Fruit fly (Drosophila melanogaster) whole organism, embryonic: ENCODE results near the gene Cubn.

Source experiments
- Adf1 ChIP-seq: fragments of 200-800 bp; sonication (Bioruptor generic); IDR thresholded peaks from 2 replicates; pipeline ENCODE4 v1.3.6; 2022; ENCODE audit warnings: missing biosample characterization, missing genetic modification characterization
- CG10274 ChIP-seq: fragments of 200-800 bp; sonication (Bioruptor generic); optimal IDR thresholded peaks from 3 replicates; lab custom pipeline; 2017; ENCODE audit warnings: missing biosample characterization, mild to moderate bottlenecking, missing genetic modification characterization
- CG10321 ChIP-seq: fragments of 200-800 bp; sonication (Bioruptor generic); IDR thresholded peaks from 2 replicates; pipeline ENCODE4 v1.3.6; 2022; ENCODE audit warnings: missing biosample characterization, missing genetic modification characterization
- CG10543 ChIP-seq: fragments of 200-800 bp; sonication (Bioruptor generic); optimal IDR thresholded peaks from 3 replicates; lab custom pipeline; 2017; ENCODE audit warnings: missing biosample characterization, mild to moderate bottlenecking, missing genetic modification characterization, moderate library complexity
- CG11093 ChIP-seq: fragments of 200-800 bp; sonication (Bioruptor generic); IDR thresholded peaks from 3 replicates; pipeline ENCODE4 v1.3.6; 2022; ENCODE audit warnings: missing biosample characterization, missing genetic modification characterization
- CG12299 ChIP-seq: fragments of 200-800 bp; sonication (Bioruptor generic); optimal IDR thresholded peaks from 2 replicates; lab custom pipeline; 2018; ENCODE audit warnings: missing biosample characterization, mild to moderate bottlenecking, missing genetic modification characterization
- CG12769 ChIP-seq: fragments of 200-800 bp; sonication (Bioruptor generic); optimal IDR thresholded peaks from 2 replicates; lab custom pipeline; 2019; ENCODE audit warnings: missing biosample characterization, mild to moderate bottlenecking, missing genetic modification characterization, moderate library complexity
- CG13424 ChIP-seq: fragments of 200-800 bp; sonication (Bioruptor generic); optimal IDR thresholded peaks from 2 replicates; lab custom pipeline; 2019; ENCODE audit warnings: missing biosample characterization, mild to moderate bottlenecking, missing genetic modification characterization, moderate library complexity
- CG15514 ChIP-seq: fragments of 200-800 bp; sonication (Bioruptor generic); optimal IDR thresholded peaks from 3 replicates; lab custom pipeline; 2017; ENCODE audit warnings: missing biosample characterization, missing genetic modification characterization, mild to moderate bottlenecking, moderate library complexity, missing genetic modification reagents
- CG1603 ChIP-seq: fragments of 200-800 bp; sonication (Bioruptor generic); optimal IDR thresholded peaks from 2 replicates; lab custom pipeline; 2019; ENCODE audit warnings: missing biosample characterization, mild to moderate bottlenecking, missing genetic modification characterization, moderate library complexity
- CG17912 ChIP-seq: fragments of 200-800 bp; sonication (Bioruptor generic); optimal IDR thresholded peaks from 2 replicates; lab custom pipeline; 2018; ENCODE audit warnings: missing biosample characterization, mild to moderate bottlenecking, missing genetic modification characterization
- CG30431 ChIP-seq: fragments of 200-800 bp; sonication (Bioruptor generic); optimal IDR thresholded peaks from 2 replicates; lab custom pipeline; 2017; ENCODE audit warnings: missing biosample characterization, missing genetic modification characterization
- CG42726 ChIP-seq: fragments of 200-800 bp; sonication (Bioruptor generic); IDR thresholded peaks from 2 replicates; pipeline ENCODE4 v1.3.6; 2022; ENCODE audit warnings: missing biosample characterization, missing genetic modification characterization; ENCODE audit not compliant: partially characterized antibody
- CG6813 ChIP-seq: fragments of 200-800 bp; sonication (Bioruptor generic); optimal IDR thresholded peaks from 2 replicates; lab custom pipeline; 2017; ENCODE audit warnings: missing biosample characterization, missing genetic modification characterization, mild to moderate bottlenecking, moderate library complexity, missing genetic modification reagents
- CG8388 ChIP-seq: fragments of 200-800 bp; sonication (Bioruptor generic); optimal IDR thresholded peaks from 2 replicates; lab custom pipeline; 2019; ENCODE audit warnings: missing biosample characterization, mild to moderate bottlenecking, missing genetic modification characterization, moderate library complexity
- CG8944 ChIP-seq: fragments of 200-800 bp; sonication (Bioruptor generic); optimal IDR thresholded peaks from 3 replicates; lab custom pipeline; 2016; ENCODE audit warnings: missing biosample characterization, missing genetic modification characterization
- CG9609 ChIP-seq: fragments of 200-800 bp; sonication (Bioruptor generic); optimal IDR thresholded peaks from 3 replicates; lab custom pipeline; 2016; ENCODE audit warnings: missing biosample characterization, missing genetic modification characterization
- D19B ChIP-seq: fragments of 200-800 bp; sonication (Bioruptor generic); optimal IDR thresholded peaks from 2 replicates; lab custom pipeline; 2017; ENCODE audit warnings: missing biosample characterization, mild to moderate bottlenecking, missing genetic modification characterization
- Dek ChIP-seq: fragments of 200-800 bp; sonication (Bioruptor generic); optimal IDR thresholded peaks from 3 replicates; lab custom pipeline; 2019; ENCODE audit warnings: missing biosample characterization, mild to moderate bottlenecking, missing genetic modification characterization, moderate library complexity
- Dip2 ChIP-seq: fragments of 200-800 bp; sonication (Bioruptor generic); IDR thresholded peaks from 2 replicates; pipeline ENCODE4 v1.3.6; 2022; ENCODE audit warnings: missing biosample characterization, missing genetic modification characterization
- Doc2 ChIP-seq: fragments of 200-800 bp; sonication (Bioruptor generic); IDR thresholded peaks from 2 replicates; pipeline ENCODE4 v1.3.6; 2022; ENCODE audit warnings: missing biosample characterization, missing genetic modification characterization
- Gsc ChIP-seq: fragments of 200-800 bp; sonication (Bioruptor generic); IDR thresholded peaks from 2 replicates; pipeline ENCODE4 v1.3.6; 2022; ENCODE audit warnings: missing biosample characterization, missing genetic modification characterization
- H2.0 ChIP-seq: fragments of 200-800 bp; sonication (Bioruptor generic); IDR thresholded peaks from 2 replicates; pipeline ENCODE4 v1.3.6; 2022; ENCODE audit warnings: missing biosample characterization, missing genetic modification characterization
- Hand ChIP-seq: fragments of 200-800 bp; sonication (Bioruptor generic); optimal IDR thresholded peaks from 2 replicates; lab custom pipeline; 2017; ENCODE audit warnings: mild to moderate bottlenecking, missing biosample characterization, missing genetic modification reagents, missing genetic modification characterization
- Hr51 ChIP-seq, 2 experiments: fragments of 200-800 bp; sonication (Bioruptor generic); optimal IDR thresholded peaks; 2 replicates in 1 of 2; 3 replicates in 1 of 2; lab custom pipeline; 2016 to 2018; ENCODE audit warnings: missing biosample characterization in 2 of 2, missing genetic modification characterization in 2 of 2, mild to moderate bottlenecking in 1 of 2, moderate library complexity in 1 of 2
- Med ChIP-seq: fragments of 200-800 bp; sonication (Bioruptor generic); peaks from one replicate; lab custom pipeline; 2016; ENCODE audit warnings: missing biosample characterization, missing genetic modification characterization, mild to moderate bottlenecking, inconsistent platforms, moderate library complexity
- NfI ChIP-seq: fragments of 200-800 bp; sonication (Bioruptor generic); optimal IDR thresholded peaks from 3 replicates; lab custom pipeline; 2018; ENCODE audit warnings: missing biosample characterization, mild to moderate bottlenecking, missing genetic modification characterization, moderate library complexity
- Ptx1 ChIP-seq: fragments of 200-800 bp; sonication (Bioruptor generic); IDR thresholded peaks from 2 replicates; pipeline ENCODE4 v1.3.6; 2022; ENCODE audit warnings: missing biosample characterization, missing genetic modification characterization
- Sin3A ChIP-seq: fragments of >200 bp; optimal IDR thresholded peaks from 2 replicates; lab custom pipeline; 2018
- Sox102F ChIP-seq: fragments of 200-800 bp; sonication (Bioruptor generic); optimal IDR thresholded peaks from 2 replicates; lab custom pipeline; 2018; ENCODE audit warnings: missing biosample characterization, mild to moderate bottlenecking, missing genetic modification characterization, moderate library complexity
- bcd ChIP-seq: fragments of 200-800 bp; sonication (Bioruptor generic); optimal IDR thresholded peaks from 2 replicates; lab custom pipeline; 2017; ENCODE audit warnings: missing biosample characterization, mild to moderate bottlenecking, missing genetic modification characterization
- chm ChIP-seq: fragments of 200-800 bp; sonication (Bioruptor generic); IDR thresholded peaks from 2 replicates; pipeline ENCODE4 v1.3.6; 2022; ENCODE audit warnings: missing biosample characterization, missing genetic modification characterization
- dysf ChIP-seq: fragments of 200-800 bp; sonication (Bioruptor generic); IDR thresholded peaks from 3 replicates; pipeline ENCODE4 v1.3.6; 2022; ENCODE audit warnings: missing biosample characterization, missing genetic modification characterization
- fd96Cb ChIP-seq: fragments of 200-800 bp; sonication (Bioruptor generic); optimal IDR thresholded peaks from 2 replicates; lab custom pipeline; 2018; ENCODE audit warnings: missing biosample characterization, mild to moderate bottlenecking, missing genetic modification characterization, moderate library complexity
- gcm2 ChIP-seq: fragments of 200-800 bp; sonication (Bioruptor generic); optimal IDR thresholded peaks from 2 replicates; lab custom pipeline; 2016; ENCODE audit warnings: missing biosample characterization, missing genetic modification characterization
- maf-S ChIP-seq: fragments of 200-800 bp; sonication (Bioruptor generic); optimal IDR thresholded peaks from 2 replicates; lab custom pipeline; 2016; ENCODE audit warnings: missing biosample characterization, missing genetic modification characterization
- pb ChIP-seq: fragments of 200-800 bp; sonication (Bioruptor generic); optimal IDR thresholded peaks from 3 replicates; lab custom pipeline; 2016; ENCODE audit warnings: missing biosample characterization, missing genetic modification characterization
- peb ChIP-seq: fragments of 200-800 bp; sonication (Bioruptor generic); IDR thresholded peaks from 2 replicates; pipeline ENCODE4 v1.3.6; 2022; ENCODE audit warnings: missing biosample characterization, missing genetic modification characterization
- phol ChIP-seq: fragments of 200-800 bp; sonication (Bioruptor generic); optimal IDR thresholded peaks from 3 replicates; lab custom pipeline; 2018; ENCODE audit warnings: missing biosample characterization, mild to moderate bottlenecking, missing genetic modification characterization, moderate library complexity
- rib ChIP-seq: fragments of 200-800 bp; sonication (Bioruptor generic); IDR thresholded peaks from 2 replicates; pipeline ENCODE4 v1.3.6; 2022; ENCODE audit warnings: missing biosample characterization, missing genetic modification characterization
- sens-2 ChIP-seq: fragments of 200-800 bp; sonication (Bioruptor generic); IDR thresholded peaks from 2 replicates; pipeline ENCODE4 v1.3.6; 2022; ENCODE audit warnings: missing biosample characterization, missing genetic modification characterization
- slou ChIP-seq: fragments of 200-800 bp; sonication (Bioruptor generic); optimal IDR thresholded peaks from 3 replicates; lab custom pipeline; 2016; ENCODE audit warnings: missing biosample characterization, missing genetic modification characterization
- sug ChIP-seq: fragments of 200-800 bp; optimal IDR thresholded peaks from 2 replicates; lab custom pipeline; 2019; ENCODE audit warnings: missing biosample characterization, mild to moderate bottlenecking, missing genetic modification characterization, moderate library complexity
- tap ChIP-seq: fragments of 200-800 bp; optimal IDR thresholded peaks from 3 replicates; lab custom pipeline; 2019; ENCODE audit warnings: missing biosample characterization, mild to moderate bottlenecking, missing genetic modification characterization, moderate library complexity
- tio ChIP-seq: fragments of 200-800 bp; sonication (Bioruptor generic); optimal IDR thresholded peaks from 2 replicates; lab custom pipeline; 2017; ENCODE audit warnings: missing biosample characterization, missing genetic modification characterization, inconsistent platforms
- zf30C ChIP-seq: fragments of 200-800 bp; sonication (Bioruptor generic); optimal IDR thresholded peaks from 3 replicates; lab custom pipeline; 2018; ENCODE audit warnings: missing biosample characterization, mild to moderate bottlenecking, missing genetic modification characterization
- zfh2 ChIP-seq: fragments of 200-800 bp; sonication (Bioruptor generic); optimal IDR thresholded peaks from 2 replicates; lab custom pipeline; 2016; ENCODE audit warnings: missing biosample characterization, missing genetic modification characterization

The Cubn gene

DNA sequence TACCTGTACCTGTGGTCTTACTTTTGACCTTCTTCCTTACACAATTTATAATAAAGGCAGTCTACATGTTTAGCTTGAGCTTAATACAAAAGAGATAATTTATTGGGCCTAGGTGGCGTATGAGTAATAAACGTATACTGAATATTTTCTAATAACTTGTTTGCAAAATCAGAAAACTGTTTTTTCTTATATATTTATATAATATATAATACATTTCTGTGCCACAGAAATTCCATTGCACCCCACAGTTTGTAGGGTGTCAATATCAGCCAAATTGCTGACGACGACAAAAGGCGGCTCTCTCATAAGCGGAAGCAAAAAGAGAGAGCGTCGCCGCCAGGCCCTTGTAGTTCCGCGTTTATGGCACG is 13.8 kb upstream of the Cubn start (continued):
- TF ChIP-seq zfh2 (GFP tag; lab: Kevin White, UChicago), result no peak
- no peak for TF ChIP-seq CG10274 (GFP tag; lab: Kevin White, UChicago)
- no peak for TF ChIP-seq CG42726 (GFP tag; lab: Robert Waterston, UW)
- no peak for TF ChIP-seq CG8944 (GFP tag; lab: Kevin White, UChicago)
- TF ChIP-seq H2.0 (GFP tag; lab: Robert Waterston, UW), result 0 out of 2 replicates have a peak, but pooled peaks have one; percentile 2
- 0 out of 2 replicates have a peak, but pooled peaks have one; percentile 20 for TF ChIP-seq Gsc

DNA sequence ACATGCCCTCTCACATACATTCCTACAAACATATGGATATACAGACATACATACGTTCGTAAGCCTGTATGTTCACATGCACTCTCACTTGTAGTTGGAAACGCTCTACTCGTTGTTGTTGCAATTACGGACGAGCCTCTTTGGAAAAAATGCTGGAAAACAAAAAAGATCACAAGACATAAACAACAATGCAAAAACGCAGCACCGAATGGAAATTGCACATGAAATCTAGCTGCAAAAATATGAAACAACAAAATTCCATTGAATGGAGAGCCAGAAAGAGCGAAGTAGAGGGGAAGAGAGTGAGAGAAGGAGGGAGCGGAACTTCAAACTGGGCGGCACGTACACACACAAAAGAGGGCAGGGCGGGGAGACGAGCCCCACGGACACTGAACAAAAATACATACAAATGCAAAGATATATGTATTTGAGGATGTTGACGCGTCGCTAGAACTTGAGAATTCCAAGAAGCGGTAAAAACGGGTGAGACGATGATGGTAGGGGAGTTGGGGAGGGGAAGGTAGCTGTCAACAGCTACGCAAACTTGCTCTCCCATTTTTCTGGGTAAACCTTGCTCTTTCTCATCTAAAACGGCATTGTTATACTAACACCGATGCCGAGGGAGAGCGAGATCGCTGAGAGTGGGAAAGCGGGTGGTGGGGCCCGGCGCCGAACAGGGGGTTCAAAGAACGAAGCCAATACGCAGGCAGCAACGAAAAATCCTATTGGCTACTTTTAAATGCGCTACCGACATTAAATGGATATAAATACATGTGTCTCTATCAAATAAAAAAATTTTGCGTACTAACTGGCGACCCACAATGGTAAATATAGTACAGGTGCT is 13.2 kb upstream of the Cubn start:
- TF ChIP-seq Sox102F (GFP tag; lab: Kevin White, UChicago) (peak; percentile 36), CG12769 (tag; lab: Kevin White, UChicago) (peak; percentile 89), CG10321 (no peak), CG1603 (tag; lab: Kevin White, UChicago) (peak; percentile 3), Sin3A (no peak), pb (GFP tag; lab: Kevin White, UChicago) (no peak), maf-S (GFP tag; lab: Kevin White, UChicago) (peak; percentile 24), CG6813 (GFP tag; lab: Kevin White, UChicago) (peak; percentile 39), dysf (GFP tag; lab: Robert Waterston, UW) (peak; percentile 73), rib (GFP tag; lab: Robert Waterston, UW) (peak; percentile 78; the same call in 1 of the 2 replicates), Med (GFP tag; lab: Kevin White, UChicago) (peak; percentile 85), Doc2 (GFP tag; lab: Robert Waterston, UW) (no peak), chm (GFP tag; lab: Robert Waterston, UW) (peak; percentile 48), CG11093 (peak; percentile 21; the same call in 1 of the 3 replicates), Dek (tag; lab: Kevin White, UChicago) (peak; percentile 58), CG12299 (no peak), peb (no peak), CG10543 (GFP tag; lab: Kevin White, UChicago) (peak; percentile 82), sug (tag; lab: Kevin White, UChicago) (peak; percentile 87), NfI (GFP tag; lab: Kevin White, UChicago) (peak; percentile 54), tap (tag; lab: Kevin White, UChicago) (peak; percentile 27), CG17912 (GFP tag; lab: Kevin White, UChicago) (no peak), tio (GFP tag; lab: Kevin White, UChicago) (no peak), D19B (GFP tag; lab: Kevin White, UChicago) (peak; percentile 40), CG9609 (GFP tag; lab: Kevin White, UChicago) (peak; percentile 24), CG8388 (GFP tag; lab: Kevin White, UChicago) (peak; percentile 31), sens-2 (GFP tag; lab: Robert Waterston, UW) (no peak), slou (GFP tag; lab: Kevin White, UChicago) (peak; percentile 22), gcm2 (GFP tag; lab: Kevin White, UChicago) (no peak), CG30431 (peak; percentile 14), Hand (GFP tag; lab: Kevin White, UChicago) (peak; percentile 12), Dip2 (GFP tag; lab: Robert Waterston, UW) (no peak), CG10274 (GFP tag; lab: Kevin White, UChicago) (peak; percentile 73), Adf1 (peak; percentile 95), zf30C (GFP tag; lab: Kevin White, UChicago) (peak; percentile 31), phol (peak; percentile 20), Hr51 (GFP tag; optimal IDR thresholded peaks at IDR 0.05; lab: Kevin White, UChicago) (peak in 1 of 2 experiments; percentile 27), CG15514 (GFP tag; lab: Kevin White, UChicago) (peak; percentile 1), CG13424 (tag; lab: Kevin White, UChicago) (peak; percentile 36), Ptx1 (GFP tag; lab: Robert Waterston, UW) (peak; percentile 56), bcd (GFP tag; lab: Kevin White, UChicago) (peak; percentile 48), fd96Cb (tag; lab: Kevin White, UChicago) (peak; percentile 22)
